Worm (Caenorhabditis elegans): ENCODE data around the gene C17C3.11.

Gene C17C3.11

ce11 chrII:5503760-5504159, 33.9 kb upstream of the C17C3.11 start, which contains the start of gene cyp-44A1:
cyp-44A1 (plus strand) TSS chrII:5504044.
- TF ChIP-seq ama-1 (optimal IDR thresholded peaks at IDR 0.05) (no peak), hnd-1 (tag; optimal IDR thresholded peaks at IDR 0.05) (no peak), hmbx-1 (tag; optimal IDR thresholded peaks at IDR 0.05) (no peak), ets-7 (tag; optimal IDR thresholded peaks at IDR 0.05) (no peak), F13C5.2 (tag; optimal IDR thresholded peaks at IDR 0.05) (no peak), tbx-11 (GFP tag; IDR thresholded peaks at IDR 0.05) (no peak), ceh-36 (tag; optimal IDR thresholded peaks at IDR 0.05) (no peak), hmg-4 (GFP tag; optimal IDR thresholded peaks at IDR 0.05) (no peak), scrt-1 (GFP tag; IDR thresholded peaks at IDR 0.05) (no peak), tbx-37 (GFP tag; conservative IDR thresholded peaks at IDR 0.05) (no peak), aly-1 (tag; optimal IDR thresholded peaks at IDR 0.05) (no peak), sea-1 (GFP tag; conservative IDR thresholded peaks at IDR 0.05) (no peak)

ce11 chrII:5505820-5506287, 31.8 kb upstream of the C17C3.11 start, which contains the start of gene npp-24:
npp-24 (plus strand) TSS chrII:5505870.
- TF ChIP-seq ceh-36 (tag; optimal IDR thresholded peaks at IDR 0.05), result no peak
- no peak for TF ChIP-seq scrt-1 (GFP tag; IDR thresholded peaks at IDR 0.05)
- no peak for TF ChIP-seq hmg-4 (GFP tag; optimal IDR thresholded peaks at IDR 0.05)
- TF ChIP-seq F13C5.2 (tag; optimal IDR thresholded peaks at IDR 0.05), result no peak
- TF ChIP-seq pes-1 (GFP tag; IDR thresholded peaks at IDR 0.05), result no peak
- TF ChIP-seq sea-1 (GFP tag; conservative IDR thresholded peaks at IDR 0.05), result no peak
- TF ChIP-seq tra-4 (tag; optimal IDR thresholded peaks at IDR 0.05), result no peak
- no peak for TF ChIP-seq ama-1 (optimal IDR thresholded peaks at IDR 0.05)
- TF ChIP-seq B0310.2 (tag; optimal IDR thresholded peaks at IDR 0.05), result no peak

DNA sequence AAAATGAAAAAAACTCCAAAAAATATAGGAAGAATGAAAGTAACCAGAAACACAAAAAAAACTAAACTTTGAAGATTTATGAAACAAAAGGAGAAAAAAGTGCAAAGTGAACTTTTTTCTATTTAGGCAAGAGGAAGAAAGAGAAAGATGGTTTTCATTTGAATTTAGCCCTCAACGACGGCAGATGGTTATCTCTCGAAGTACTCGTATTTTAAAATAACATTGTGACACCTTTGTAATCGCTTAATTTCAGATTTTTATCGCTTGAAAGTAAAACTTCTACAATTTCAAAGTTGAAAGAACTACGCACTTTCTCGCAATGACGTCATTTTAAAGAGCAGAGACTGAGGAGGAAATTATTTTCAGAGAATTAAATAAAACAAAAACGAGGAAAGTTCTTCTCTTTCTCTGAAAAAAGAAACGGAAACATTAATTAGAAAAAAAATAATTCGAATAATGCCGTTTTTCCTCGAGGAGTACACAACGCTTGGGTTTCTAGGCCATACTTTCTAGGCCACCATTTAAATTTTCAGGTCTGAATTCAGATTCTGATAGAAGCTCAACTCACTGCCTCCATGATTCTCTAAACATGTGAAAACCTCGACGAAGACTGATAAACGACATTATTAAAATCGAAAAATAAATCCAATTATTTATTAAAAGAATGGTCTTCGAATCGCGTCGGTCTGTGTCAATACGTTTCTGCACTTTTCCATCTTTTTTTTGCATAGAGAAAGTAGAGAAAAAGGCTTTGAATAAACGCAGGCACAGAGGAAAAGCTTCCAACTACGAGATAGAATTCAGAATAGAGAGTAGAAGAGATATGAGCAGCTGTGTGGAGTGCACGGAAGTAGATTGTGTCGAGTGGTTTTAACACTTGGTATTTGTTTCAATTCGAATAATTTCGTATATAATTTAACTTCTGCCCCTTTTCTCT, 25.9 kb upstream of the C17C3.11 start:
- no peak for TF ChIP-seq tbx-37 (GFP tag; conservative IDR thresholded peaks at IDR 0.05)
- no peak for TF ChIP-seq flt-1 (GFP tag; IDR thresholded peaks at IDR 0.05)
- TF ChIP-seq sea-1 (GFP tag; conservative IDR thresholded peaks at IDR 0.05), result no peak
- no peak for TF ChIP-seq aly-1 (tag; optimal IDR thresholded peaks at IDR 0.05)
- TF ChIP-seq hmg-4 (GFP tag; optimal IDR thresholded peaks at IDR 0.05), result no peak
- TF ChIP-seq tra-4 (tag; optimal IDR thresholded peaks at IDR 0.05), result no peak
- no peak for TF ChIP-seq hnd-1 (tag; optimal IDR thresholded peaks at IDR 0.05)
- TF ChIP-seq hmbx-1 (tag; optimal IDR thresholded peaks at IDR 0.05), result no peak
- TF ChIP-seq tbx-11 (GFP tag; IDR thresholded peaks at IDR 0.05), result no peak
- no peak for TF ChIP-seq ets-7 (tag; optimal IDR thresholded peaks at IDR 0.05)
- no peak for TF ChIP-seq F13C5.2 (tag; optimal IDR thresholded peaks at IDR 0.05)
- no peak for TF ChIP-seq ceh-13 (GFP tag; optimal IDR thresholded peaks at IDR 0.05)
- TF ChIP-seq pes-1 (GFP tag; IDR thresholded peaks at IDR 0.05), result no peak
- TF ChIP-seq B0310.2 (tag; optimal IDR thresholded peaks at IDR 0.05), result no peak
- TF ChIP-seq ama-1 (optimal IDR thresholded peaks at IDR 0.05), result no peak
- TF ChIP-seq scrt-1 (GFP tag; IDR thresholded peaks at IDR 0.05), result no peak
- TF ChIP-seq ceh-36 (tag; optimal IDR thresholded peaks at IDR 0.05), result no peak

DNA sequence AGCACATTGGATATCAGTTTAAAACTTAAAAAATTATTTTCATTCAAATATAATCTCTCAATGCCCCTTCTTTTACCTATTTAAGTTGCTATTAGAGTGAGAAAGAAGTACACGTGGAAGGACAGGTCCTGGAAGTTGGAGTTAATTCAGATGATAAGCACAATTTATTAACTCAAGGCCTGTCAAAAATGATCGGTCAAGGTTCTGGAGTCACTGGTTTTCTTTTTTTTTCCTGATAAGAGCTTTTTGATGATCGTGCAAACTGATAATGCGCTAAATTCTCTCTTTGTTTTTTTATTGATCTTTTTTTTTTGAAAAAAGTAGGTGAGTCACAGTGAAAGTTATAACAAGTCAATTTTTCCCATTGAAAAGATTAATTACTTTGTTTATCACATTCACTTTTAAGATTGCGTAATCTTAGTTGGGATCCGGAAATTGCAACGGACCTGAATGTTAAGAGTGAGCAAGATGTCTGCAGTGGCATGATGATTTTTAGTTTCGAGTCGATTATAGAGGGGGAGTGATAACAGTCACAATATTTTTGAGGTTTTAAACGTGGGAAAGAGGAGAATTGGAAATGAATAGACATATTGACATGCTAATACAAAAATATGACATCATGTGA, 25.0 kb upstream of the C17C3.11 start:
- TF ChIP-seq tra-4 (tag; optimal IDR thresholded peaks at IDR 0.05) (no peak), flt-1 (GFP tag; IDR thresholded peaks at IDR 0.05) (no peak), hmg-4 (GFP tag; optimal IDR thresholded peaks at IDR 0.05) (no peak), ceh-13 (GFP tag; optimal IDR thresholded peaks at IDR 0.05) (no peak), tbx-37 (GFP tag; conservative IDR thresholded peaks at IDR 0.05) (no peak), tbx-11 (GFP tag; IDR thresholded peaks at IDR 0.05) (no peak), B0310.2 (tag; optimal IDR thresholded peaks at IDR 0.05) (no peak), sea-1 (GFP tag; conservative IDR thresholded peaks at IDR 0.05) (no peak), ets-7 (tag; optimal IDR thresholded peaks at IDR 0.05) (no peak), F13C5.2 (tag; optimal IDR thresholded peaks at IDR 0.05) (no peak), aly-1 (tag; optimal IDR thresholded peaks at IDR 0.05) (no peak)

DNA sequence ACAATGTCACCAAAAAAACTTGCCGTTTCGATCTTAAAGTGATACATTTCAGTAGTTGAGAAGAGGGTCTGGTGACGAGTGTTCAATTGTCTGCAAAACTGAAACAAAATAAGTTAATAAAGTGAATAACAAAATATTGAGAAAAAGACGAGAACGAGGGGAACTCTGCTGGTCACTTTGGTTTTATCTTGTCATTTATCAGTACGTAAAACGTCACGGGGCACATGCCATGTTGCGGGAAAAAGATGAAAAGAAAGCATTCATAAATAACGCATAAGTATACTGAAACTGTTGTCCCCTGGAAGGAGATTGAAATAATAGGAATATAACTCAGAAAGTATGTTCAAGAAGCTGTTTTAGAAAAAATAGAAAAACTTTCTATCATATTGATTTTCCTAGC, 22.8 kb upstream of the C17C3.11 start, which contains the start of gene sahd-1:
Gene sahd-1 (minus strand): TSS at position 100 of the 400 bp plus-strand sequence.
- no peak for TF ChIP-seq tra-4 (tag; optimal IDR thresholded peaks at IDR 0.05)
- TF ChIP-seq flt-1 (GFP tag; IDR thresholded peaks at IDR 0.05), result no peak
- no peak for TF ChIP-seq scrt-1 (GFP tag; IDR thresholded peaks at IDR 0.05)
- no peak for TF ChIP-seq hnd-1 (tag; optimal IDR thresholded peaks at IDR 0.05)
- no peak for TF ChIP-seq pes-1 (GFP tag; IDR thresholded peaks at IDR 0.05)
- TF ChIP-seq ceh-13 (GFP tag; optimal IDR thresholded peaks at IDR 0.05), result no peak

DNA sequence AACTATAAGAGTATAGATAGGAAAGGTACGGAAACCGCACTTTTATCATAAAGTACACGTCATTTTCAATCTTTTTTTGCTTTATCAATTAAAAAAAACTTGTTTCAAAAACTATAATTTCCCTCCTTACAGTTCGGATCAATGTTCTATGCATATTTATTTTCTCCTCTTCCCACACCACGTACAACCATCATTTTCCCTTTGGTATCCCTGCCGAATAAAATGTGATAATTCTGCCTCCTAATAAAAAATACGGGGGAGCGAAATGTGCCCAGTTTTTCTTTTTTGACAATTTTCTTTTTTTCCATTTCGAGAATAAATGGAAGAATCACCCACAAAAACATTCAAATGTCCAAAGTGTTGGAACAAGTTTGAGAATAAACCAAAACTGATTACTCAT, 22.1 kb upstream of the C17C3.11 start, which contains the start of gene ZK177.3:
Gene ZK177.3 (plus strand): TSS at position 301 of the 400 bp plus-strand sequence.
- no peak for TF ChIP-seq scrt-1 (GFP tag; IDR thresholded peaks at IDR 0.05)
- TF ChIP-seq ceh-36 (tag; optimal IDR thresholded peaks at IDR 0.05), result no peak
- no peak for TF ChIP-seq hmg-4 (GFP tag; optimal IDR thresholded peaks at IDR 0.05)
- no peak for TF ChIP-seq tra-4 (tag; optimal IDR thresholded peaks at IDR 0.05)
- no peak for TF ChIP-seq ets-7 (tag; optimal IDR thresholded peaks at IDR 0.05)
- TF ChIP-seq hmbx-1 (tag; optimal IDR thresholded peaks at IDR 0.05), result no peak
- TF ChIP-seq pes-1 (GFP tag; IDR thresholded peaks at IDR 0.05), result no peak
- TF ChIP-seq ceh-13 (GFP tag; optimal IDR thresholded peaks at IDR 0.05), result no peak
- TF ChIP-seq flt-1 (GFP tag; IDR thresholded peaks at IDR 0.05), result no peak

ce11 chrII:5517643-5518042, 20.0 kb upstream of the C17C3.11 start, which contains the start of gene ZK177.9:
ZK177.9 (minus strand) TSS chrII:5517743.
- TF ChIP-seq hmbx-1 (tag; optimal IDR thresholded peaks at IDR 0.05) (no peak), hmg-4 (GFP tag; optimal IDR thresholded peaks at IDR 0.05) (no peak), ceh-36 (tag; optimal IDR thresholded peaks at IDR 0.05) (no peak), tbx-37 (GFP tag; conservative IDR thresholded peaks at IDR 0.05) (no peak), tra-4 (tag; optimal IDR thresholded peaks at IDR 0.05) (no peak), scrt-1 (GFP tag; IDR thresholded peaks at IDR 0.05) (no peak), ceh-13 (GFP tag; optimal IDR thresholded peaks at IDR 0.05) (no peak), F13C5.2 (tag; optimal IDR thresholded peaks at IDR 0.05) (no peak), ama-1 (optimal IDR thresholded peaks at IDR 0.05) (no peak), aly-1 (tag; optimal IDR thresholded peaks at IDR 0.05) (no peak), B0310.2 (tag; optimal IDR thresholded peaks at IDR 0.05) (no peak), flt-1 (GFP tag; IDR thresholded peaks at IDR 0.05) (no peak), hnd-1 (tag; optimal IDR thresholded peaks at IDR 0.05) (no peak), sea-1 (GFP tag; conservative IDR thresholded peaks at IDR 0.05) (no peak), ets-7 (tag; optimal IDR thresholded peaks at IDR 0.05) (no peak), pes-1 (GFP tag; IDR thresholded peaks at IDR 0.05) (no peak), tbx-11 (GFP tag; IDR thresholded peaks at IDR 0.05) (no peak)

Measured in whole organism, early embryonic.